Fruit fly (Drosophila melanogaster) whole organism, embryonic: ENCODE results near the gene Teh1.

Experiments used
- Awh ChIP-seq: fragments of 200-800 bp; sonication (Bioruptor generic); IDR thresholded peaks from 2 replicates; pipeline ENCODE4, ENCODE4 v1.3.6; 2022; ENCODE audit warnings: missing biosample characterization, missing genetic modification characterization
- BEAF-32 ChIP-seq: fragments of 200-800 bp; sonication (Bioruptor generic); optimal IDR thresholded peaks from 3 replicates; lab custom pipeline; 2017; ENCODE audit warnings: missing biosample characterization, missing genetic modification characterization, mild to moderate bottlenecking, moderate library complexity, missing genetic modification reagents
- Bgb ChIP-seq: fragments of 200-800 bp; sonication (Bioruptor generic); IDR thresholded peaks from 2 replicates; pipeline ENCODE4 v1.3.6; 2022; ENCODE audit warnings: missing biosample characterization, missing genetic modification characterization; ENCODE audit not compliant: partially characterized antibody
- CG11398 ChIP-seq: fragments of 200-800 bp; sonication (Bioruptor generic); optimal IDR thresholded peaks from 2 replicates; lab custom pipeline; 2016; ENCODE audit warnings: missing biosample characterization, missing genetic modification characterization
- CG11504 ChIP-seq: fragments of 200-800 bp; sonication (Bioruptor generic); optimal IDR thresholded peaks from 3 replicates; lab custom pipeline; 2019; ENCODE audit warnings: missing biosample characterization, mild to moderate bottlenecking, missing genetic modification characterization, moderate library complexity
- CG12744 ChIP-seq: fragments of 200-800 bp; sonication (Bioruptor generic); optimal IDR thresholded peaks from 2 replicates; lab custom pipeline; 2016; ENCODE audit warnings: missing biosample characterization, missing genetic modification characterization
- CG13424 ChIP-seq: fragments of 200-800 bp; sonication (Bioruptor generic); optimal IDR thresholded peaks from 2 replicates; lab custom pipeline; 2019; ENCODE audit warnings: missing biosample characterization, mild to moderate bottlenecking, missing genetic modification characterization, moderate library complexity
- CG14965 ChIP-seq: fragments of 200-800 bp; sonication (Bioruptor generic); optimal IDR thresholded peaks from 2 replicates; lab custom pipeline; 2016; ENCODE audit warnings: missing biosample characterization, missing genetic modification characterization, borderline replicate concordance
- CG1602 ChIP-seq: fragments of 200-800 bp; sonication (Bioruptor generic); optimal IDR thresholded peaks from 3 replicates; lab custom pipeline; 2016; ENCODE audit warnings: missing biosample characterization, missing genetic modification characterization
- CG16813 ChIP-seq: fragments of 200-800 bp; sonication (Bioruptor generic); IDR thresholded peaks from 3 replicates; pipeline ENCODE4 v1.3.6; 2022; ENCODE audit warnings: missing biosample characterization, missing genetic modification characterization; ENCODE audit not compliant: partially characterized antibody
- CG17568 ChIP-seq: fragments of 200-800 bp; sonication (Bioruptor generic); optimal IDR thresholded peaks from 2 replicates; lab custom pipeline; 2018; ENCODE audit warnings: missing biosample characterization, mild to moderate bottlenecking, missing genetic modification characterization, moderate library complexity
- CG31441 ChIP-seq: fragments of 200-800 bp; sonication (Bioruptor generic); IDR thresholded peaks from 2 replicates; pipeline ENCODE4 v1.3.6; 2022; ENCODE audit warnings: missing biosample characterization, missing genetic modification characterization
- CG3407 ChIP-seq: fragments of 200-800 bp; sonication (Bioruptor generic); optimal IDR thresholded peaks from 2 replicates; lab custom pipeline; 2018; ENCODE audit warnings: missing biosample characterization, mild to moderate bottlenecking, missing genetic modification characterization
- CG7786 ChIP-seq: fragments of 200-800 bp; sonication (Bioruptor generic); optimal IDR thresholded peaks from 2 replicates; lab custom pipeline; 2016; ENCODE audit warnings: missing biosample characterization, missing genetic modification characterization
- CG8290 ChIP-seq, 3 experiments: fragments of 200-800 bp; sonication (Bioruptor generic); optimal IDR thresholded peaks; 2 replicates each; lab custom pipeline; 2016 to 2019; ENCODE audit warnings: missing biosample characterization in 3 of 3, missing genetic modification characterization in 3 of 3, mild to moderate bottlenecking in 2 of 3, moderate library complexity in 1 of 3
- CG9609 ChIP-seq: fragments of 200-800 bp; sonication (Bioruptor generic); optimal IDR thresholded peaks from 3 replicates; lab custom pipeline; 2016; ENCODE audit warnings: missing biosample characterization, missing genetic modification characterization
- CG9797 ChIP-seq: fragments of 200-800 bp; sonication (Bioruptor generic); optimal IDR thresholded peaks from 3 replicates; lab custom pipeline; 2018; ENCODE audit warnings: missing biosample characterization, mild to moderate bottlenecking, missing genetic modification characterization
- CG9876 ChIP-seq: fragments of 200-800 bp; sonication (Bioruptor generic); optimal IDR thresholded peaks from 2 replicates; lab custom pipeline; 2016; ENCODE audit warnings: missing biosample characterization, missing genetic modification characterization
- E2f2 ChIP-seq: fragments of 200-800 bp; sonication (Bioruptor generic); IDR thresholded peaks from 2 replicates; pipeline ENCODE4 v1.3.6; 2022; ENCODE audit warnings: missing biosample characterization, missing genetic modification characterization
- HLH54F ChIP-seq: fragments of 200-800 bp; sonication (Bioruptor generic); optimal IDR thresholded peaks from 3 replicates; lab custom pipeline; 2016; ENCODE audit warnings: missing biosample characterization, missing genetic modification characterization
- Hr78 ChIP-seq, 2 experiments: fragments of 200-800 bp in 1 of 2; fragments of >200 bp in 1 of 2; sonication (Bioruptor generic) in 1 of 2; optimal IDR thresholded peaks; 2 replicates each; lab custom pipeline; 2017 to 2019; ENCODE audit warnings: missing biosample characterization in 2 of 2, missing genetic modification characterization in 2 of 2, mild to moderate bottlenecking in 1 of 2, moderate library complexity in 1 of 2
- NC2α ChIP-seq: fragments of 200-800 bp; sonication (Bioruptor generic); optimal IDR thresholded peaks from 2 replicates; lab custom pipeline; 2016; ENCODE audit warnings: missing biosample characterization, missing genetic modification characterization
- Stat92E ChIP-seq, 3 experiments: fragments of >200 bp in 2 of 3; fragments of 200-800 bp in 1 of 3; sonication (Bioruptor generic) in 1 of 3; optimal IDR thresholded peaks; 2 replicates each; lab custom pipeline; 2017 to 2019; ENCODE audit warnings: missing biosample characterization in 3 of 3, missing genetic modification characterization in 3 of 3, mild to moderate bottlenecking in 1 of 3, moderate library complexity in 1 of 3
- Usf ChIP-seq: fragments of 200-800 bp; sonication (Bioruptor generic); optimal IDR thresholded peaks from 2 replicates; lab custom pipeline; 2017; ENCODE audit warnings: missing genotype, missing biosample characterization, missing genetic modification characterization
- bowl ChIP-seq: fragments of 200-800 bp; sonication (Bioruptor generic); IDR thresholded peaks from 2 replicates; pipeline ENCODE4 v1.3.6; 2022; ENCODE audit warnings: missing biosample characterization, missing genetic modification characterization
- crp ChIP-seq, 2 experiments: fragments of 200-800 bp; sonication (Bioruptor generic); optimal IDR thresholded peaks; 2 replicates in 1 of 2; 3 replicates in 1 of 2; lab custom pipeline; 2017; ENCODE audit warnings: missing biosample characterization in 2 of 2, missing genetic modification characterization in 2 of 2, mild to moderate bottlenecking in 1 of 2, moderate library complexity in 1 of 2
- ewg ChIP-seq: fragments of 200-800 bp; sonication (Bioruptor generic); optimal IDR thresholded peaks from 3 replicates; lab custom pipeline; 2017; ENCODE audit warnings: mild to moderate bottlenecking, missing biosample characterization, missing genetic modification reagents, missing genetic modification characterization
- fd3F ChIP-seq: fragments of 200-800 bp; sonication (Bioruptor generic); optimal IDR thresholded peaks from 2 replicates; lab custom pipeline; 2018; ENCODE audit warnings: missing biosample characterization, mild to moderate bottlenecking, missing genetic modification characterization, moderate library complexity
- hkb ChIP-seq, 2 experiments: fragments of 200-800 bp in 1 of 2; fragments of >200 bp in 1 of 2; sonication (Bioruptor generic) in 1 of 2; IDR thresholded peaks in 1 of 2; optimal IDR thresholded peaks in 1 of 2; 2 replicates each; pipeline versions ENCODE4 v1.3.6 to Lab custom; 2017 to 2022; ENCODE audit warnings: missing biosample characterization in 1 of 2, missing genetic modification characterization in 1 of 2
- hth ChIP-seq: fragments of >200 bp; optimal IDR thresholded peaks from 2 replicates; lab custom pipeline; 2017; ENCODE audit warnings: inconsistent platforms
- jumu ChIP-seq: fragments of 200-800 bp; sonication (Bioruptor generic); optimal IDR thresholded peaks from 3 replicates; lab custom pipeline; 2016; ENCODE audit warnings: missing biosample characterization, missing genetic modification characterization
- kah ChIP-seq: fragments of 200-800 bp; sonication (Bioruptor generic); optimal IDR thresholded peaks from 2 replicates; lab custom pipeline; 2018; ENCODE audit warnings: missing biosample characterization, mild to moderate bottlenecking, missing genetic modification characterization
- lilli ChIP-seq: fragments of 200-800 bp; sonication (Bioruptor generic); optimal IDR thresholded peaks from 3 replicates; lab custom pipeline; 2016; ENCODE audit warnings: missing biosample characterization, missing genetic modification characterization
- nom ChIP-seq: fragments of 200-800 bp; sonication (Bioruptor generic); optimal IDR thresholded peaks from 2 replicates; lab custom pipeline; 2017; ENCODE audit warnings: missing biosample characterization, missing genetic modification characterization, mild to moderate bottlenecking, moderate library complexity, missing genetic modification reagents
- otp ChIP-seq: fragments of 200-800 bp; sonication (Bioruptor generic); IDR thresholded peaks from 3 replicates; pipeline ENCODE4, ENCODE4 v1.3.6; 2022; ENCODE audit warnings: missing biosample characterization, missing genetic modification characterization
- pan ChIP-seq, 4 experiments: fragments of >200 bp in 3 of 4; fragments of 200-800 bp in 1 of 4; sonication (Bioruptor generic) in 1 of 4; optimal IDR thresholded peaks in 3 of 4; IDR thresholded peaks in 1 of 4; 2 replicates each; pipeline versions ENCODE4 v1.3.6 to Lab custom; 2017 to 2022; ENCODE audit warnings: missing biosample characterization in 2 of 4, missing genetic modification characterization in 2 of 4, mixed read lengths in 1 of 4
- pros ChIP-seq: fragments of 200-800 bp; sonication (Bioruptor generic); optimal IDR thresholded peaks from 3 replicates; lab custom pipeline; 2019; ENCODE audit warnings: missing biosample characterization, mild to moderate bottlenecking, missing genetic modification characterization, moderate library complexity
- rib ChIP-seq: fragments of 200-800 bp; sonication (Bioruptor generic); IDR thresholded peaks from 2 replicates; pipeline ENCODE4 v1.3.6; 2022; ENCODE audit warnings: missing biosample characterization, missing genetic modification characterization
- salm ChIP-seq: fragments of 200-800 bp; sonication (Bioruptor generic); optimal IDR thresholded peaks from 2 replicates; lab custom pipeline; 2018; ENCODE audit warnings: missing biosample characterization, mild to moderate bottlenecking, missing genetic modification characterization
- toy ChIP-seq: fragments of 200-800 bp; sonication (Bioruptor generic); IDR thresholded peaks from 2 replicates; pipeline ENCODE4 v1.3.6; 2022; ENCODE audit warnings: missing biosample characterization, missing genetic modification characterization
- trh ChIP-seq: fragments of 200-800 bp; sonication (Bioruptor generic); optimal IDR thresholded peaks from 2 replicates; lab custom pipeline; 2016; ENCODE audit warnings: missing biosample characterization, missing genetic modification characterization
- vnd ChIP-seq: fragments of 200-800 bp; sonication (Bioruptor generic); IDR thresholded peaks from 3 replicates; pipeline ENCODE4 v1.3.6; 2022; ENCODE audit warnings: missing biosample characterization, missing genetic modification characterization; ENCODE audit not compliant: partially characterized antibody
- zen2 ChIP-seq: fragments of 200-800 bp; sonication (Bioruptor generic); IDR thresholded peaks from 3 replicates; pipeline ENCODE4 v1.3.6; 2022; ENCODE audit warnings: missing biosample characterization, missing genetic modification characterization; ENCODE audit not compliant: partially characterized antibody

The Teh1 gene

DNA sequence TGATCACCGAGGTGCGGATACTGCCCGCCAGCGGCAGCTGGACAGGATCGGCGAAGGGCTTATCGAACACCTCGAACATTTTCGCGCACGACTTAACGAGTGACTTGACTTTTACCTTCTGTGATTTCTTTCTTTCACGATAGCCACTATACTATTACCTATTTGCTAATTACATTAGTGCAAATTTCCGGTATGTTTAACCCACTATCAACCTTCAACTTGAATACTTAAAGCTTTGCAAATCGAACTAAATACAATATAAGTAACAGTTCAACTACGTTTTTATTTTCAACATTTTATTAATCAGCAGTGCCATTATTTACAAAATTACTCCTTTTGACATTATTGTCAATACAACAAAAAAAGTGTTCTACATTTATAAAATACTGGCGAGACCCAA lies 51.0 kb downstream of the Teh1 start, which contains the start of gene CG16904:
TSS of gene CG16904 (minus strand) at position 101 of the 400 bp plus-strand sequence.
- TF ChIP-seq pan (optimal IDR thresholded peaks at IDR 0.05; lab: Kevin White, UChicago) (no peak), pan (GFP tag; optimal IDR thresholded peaks at IDR 0.05 in 1 of 2, IDR thresholded peaks at IDR 0.05 in 1 of 2) (no peak), CG14965 (GFP tag; lab: Kevin White, UChicago) (no peak), Awh (GFP tag; lab: Robert Waterston, UW) (no peak)

- TF ChIP-seq CG8290 (GFP tag; optimal IDR thresholded peaks at IDR 0.05; lab: Kevin White, UChicago) (no peak), CG8290 (tag; optimal IDR thresholded peaks at IDR 0.05; lab: Kevin White, UChicago) (no peak), rib (no peak), CG7786 (no peak), toy (no peak), CG11398 (GFP tag; lab: Kevin White, UChicago) (no peak), zen2 (no peak), hth (no peak), CG1602 (GFP tag; lab: Kevin White, UChicago) (no peak), crp (GFP tag; optimal IDR thresholded peaks at IDR 0.05; lab: Kevin White, UChicago) (no peak), CG9876 (GFP tag; lab: Kevin White, UChicago) (no peak), Usf (GFP tag; lab: Kevin White, UChicago) (no peak), CG13424 (tag; lab: Kevin White, UChicago) (no peak), Stat92E (GFP tag; optimal IDR thresholded peaks at IDR 0.05; lab: Kevin White, UChicago) (no peak), CG3407 (no peak), hkb (optimal IDR thresholded peaks at IDR 0.05; lab: Kevin White, UChicago) (no peak), hkb (GFP tag; IDR thresholded peaks at IDR 0.05; lab: Robert Waterston, UW) (no peak), CG9609 (GFP tag; lab: Kevin White, UChicago) (no peak), CG17568 (no peak), fd3F (GFP tag; lab: Kevin White, UChicago) (no peak), CG16813 (GFP tag; lab: Robert Waterston, UW) (no peak), salm (tag; lab: Kevin White, UChicago) (no peak)
These were observed 54.1 kb downstream of the Teh1 start, which contains the start of gene eloF for dm6 chr3R:9813861-9814260. Gene eloF (plus strand): TSS chr3R:9814161.

DNA sequence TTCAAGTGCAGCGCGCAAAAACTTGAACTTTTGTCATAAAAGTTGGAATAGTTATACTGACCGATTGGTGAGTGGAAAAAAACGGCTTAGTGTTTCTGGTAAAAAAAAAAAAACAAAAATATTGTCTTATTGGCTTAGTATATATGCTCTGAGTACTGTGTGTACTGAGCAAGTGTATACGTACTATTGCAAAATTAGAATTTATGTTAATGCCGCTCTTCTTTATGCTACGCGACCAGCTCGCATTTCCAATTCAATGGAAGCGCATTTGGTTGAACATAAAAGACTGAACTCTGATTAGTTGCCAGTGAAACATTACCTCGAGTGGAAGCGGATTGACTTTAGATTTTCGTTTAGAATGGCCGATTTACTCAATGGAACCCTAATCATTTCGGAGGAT lies 55.5 kb downstream of the Teh1 start, which contains the start of gene CG8534:
TSS of gene CG8534 (plus strand) at position 301 of the 400 bp plus-strand sequence.
- TF ChIP-seq CG12744 (GFP tag; lab: Kevin White, UChicago): no peak
- TF ChIP-seq Hr78 (GFP tag; optimal IDR thresholded peaks at IDR 0.05; lab: Kevin White, UChicago): no peak
- TF ChIP-seq otp (GFP tag; lab: Robert Waterston, UW): no peak
- no peak for TF ChIP-seq jumu (GFP tag; lab: Kevin White, UChicago)

dm6 chr3R:9808946-9809545 lies 58.9 kb downstream of the Teh1 start, which contains the start of gene FBXO11:
Gene FBXO11 (minus strand): TSS chr3R:9809368.
- TF ChIP-seq pros (GFP tag; lab: Kevin White, UChicago) (no peak), Stat92E (GFP tag; optimal IDR thresholded peaks at IDR 0.05; lab: Kevin White, UChicago) (peak in 1 of 3 experiments; percentile 83), nom (peak; percentile 90), HLH54F (GFP tag; lab: Kevin White, UChicago) (no peak), trh (GFP tag; lab: Kevin White, UChicago) (no peak), ewg (GFP tag; lab: Kevin White, UChicago) (no peak), kah (GFP tag; lab: Kevin White, UChicago) (peak; percentile 66), E2f2 (GFP tag; lab: Robert Waterston, UW) (peak; percentile 95), CG12744 (GFP tag; lab: Kevin White, UChicago) (no peak), Bgb (GFP tag; lab: Robert Waterston, UW) (peak; percentile 33; the same call in 1 of the 2 replicates), NC2α (GFP tag; lab: Kevin White, UChicago) (no peak), bowl (GFP tag; lab: Robert Waterston, UW) (no peak), CG31441 (GFP tag; lab: Robert Waterston, UW) (0 out of 2 replicates have a peak, but pooled peaks have one; percentile 40), lilli (no peak), vnd (GFP tag; lab: Robert Waterston, UW) (0 out of 3 replicates have a peak, but pooled peaks have one; percentile 24), CG9797 (GFP tag; lab: Kevin White, UChicago) (peak; percentile 89), crp (GFP tag; optimal IDR thresholded peaks at IDR 0.05; lab: Kevin White, UChicago) (no peak), BEAF-32 (peak; percentile 67), CG11504 (tag; lab: Kevin White, UChicago) (no peak)
